Worm (Caenorhabditis elegans): ENCODE measurements around the gene T05H4.4.

T05H4.4 gene

DNA sequence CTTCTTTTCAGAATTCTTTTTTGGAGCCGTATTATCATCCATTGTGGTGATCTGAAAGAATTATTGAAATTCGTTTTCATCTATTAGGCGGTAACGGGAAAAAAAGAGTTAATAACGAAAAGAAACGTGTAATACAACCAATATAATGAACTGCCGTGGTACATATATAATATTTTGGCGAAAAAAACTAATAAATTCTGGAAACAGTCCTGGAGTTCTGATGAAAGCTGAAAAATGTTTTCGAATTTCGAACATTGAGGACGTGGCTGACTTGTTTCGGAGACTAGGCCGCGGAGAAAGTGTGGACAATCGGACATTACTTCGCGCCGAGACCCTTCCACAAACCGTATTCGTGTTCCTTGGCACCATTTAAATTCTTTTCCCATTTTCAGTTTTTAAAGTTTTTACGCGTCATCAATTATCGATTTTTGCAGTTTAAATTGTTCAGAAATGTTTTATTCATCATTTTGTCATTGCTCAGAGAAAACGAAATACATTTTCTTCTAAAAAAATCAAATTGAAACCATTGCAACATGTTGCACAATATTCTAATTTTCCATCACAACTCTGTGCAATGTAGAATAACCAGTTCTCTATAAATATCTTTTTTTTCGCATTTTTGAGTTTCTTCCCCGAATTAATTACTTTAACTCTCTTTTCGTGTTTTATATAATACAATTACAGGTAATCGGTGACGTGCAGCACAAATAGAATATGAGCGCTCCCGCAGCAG lies 5.1 kb upstream of the T05H4.4 start, which contains the start of the genes gad-1 and erfa-1 (continued):
- TF ChIP-seq ccch-3 (GFP tag; optimal IDR thresholded peaks at IDR 0.05) (no peak), pbrm-1 (GFP tag; IDR thresholded peaks at IDR 0.05) (peak; percentile 22; the same call in 1 of the 2 replicates), K12H6.12 (tag; optimal IDR thresholded peaks at IDR 0.05) (peak; percentile 3), B0336.3 (GFP tag; IDR thresholded peaks at IDR 0.05) (no peak), ceh-91 (GFP tag; IDR thresholded peaks at IDR 0.05) (peak; percentile 51), attf-5 (GFP tag; optimal IDR thresholded peaks at IDR 0.05) (peak; percentile 47), let-607 (tag; optimal IDR thresholded peaks at IDR 0.05) (peak; percentile 5 to 22), ztf-6 (GFP tag; IDR thresholded peaks at IDR 0.05) (no peak), somi-1 (GFP tag; optimal IDR thresholded peaks at IDR 0.05) (no peak), nhr-80 (tag; optimal IDR thresholded peaks at IDR 0.05) (peak; percentile 34), Y53F4B.3 (GFP tag; IDR thresholded peaks at IDR 0.05) (no peak), nfya-1 (tag; optimal IDR thresholded peaks at IDR 0.05; ENCODE audit: borderline replicate concordance, insufficient read depth) (no peak)

DNA sequence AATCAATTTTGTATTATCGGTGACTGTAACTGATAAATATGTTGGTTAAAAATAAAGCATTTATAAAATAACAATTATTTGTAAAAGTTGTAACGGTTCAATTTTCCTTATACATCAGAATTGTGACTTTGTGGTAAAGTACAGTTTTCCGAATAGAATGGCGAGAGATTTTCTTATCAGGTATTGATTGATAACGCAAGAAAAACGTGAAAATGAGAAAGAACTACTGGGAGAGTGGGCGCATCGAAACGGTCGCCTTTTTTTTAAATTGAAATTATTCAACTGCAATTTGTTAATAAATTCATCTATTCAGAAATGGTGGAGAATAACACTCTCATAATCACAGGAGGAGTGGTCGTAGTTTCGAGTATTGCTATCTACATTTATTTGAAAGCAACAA lies 2.4 kb upstream of the T05H4.4 start, which contains the start of gene hpo-19:
Gene hpo-19, plus strand, starts transcription at position 314 of the 400 bp plus-strand sequence.
- 0 out of 2 replicates have a peak, but pooled peaks have one; percentile 54 for TF ChIP-seq madf-3 (GFP tag; IDR thresholded peaks at IDR 0.05)
- TF ChIP-seq snpc-3.4 (tag; optimal IDR thresholded peaks at IDR 0.05) = peak; percentile 45
- no peak for TF ChIP-seq attf-6 (GFP tag; IDR thresholded peaks at IDR 0.05)
- TF ChIP-seq F57A8.1 (GFP tag; optimal IDR thresholded peaks at IDR 0.05) = no peak
- no peak for TF ChIP-seq tlf-1 (GFP tag; optimal IDR thresholded peaks at IDR 0.05)
- TF ChIP-seq madf-6 (GFP tag; IDR thresholded peaks at IDR 0.05) = peak; percentile 26; the same call in 1 of the 2 replicates
- TF ChIP-seq F10E7.11 (tag; optimal IDR thresholded peaks at IDR 0.05) = no peak
- no peak for TF ChIP-seq Y67H2A.10 (GFP tag; conservative IDR thresholded peaks at IDR 0.05)
- no peak for TF ChIP-seq ama-1 (optimal IDR thresholded peaks at IDR 0.05)
- TF ChIP-seq ama-1 (GFP tag; optimal IDR thresholded peaks at IDR 0.05) = no peak
- peak; percentile 61 for TF ChIP-seq nhr-80 (tag; optimal IDR thresholded peaks at IDR 0.05)
- no peak for TF ChIP-seq B0261.1 (tag; optimal IDR thresholded peaks at IDR 0.05)
- no peak for TF ChIP-seq unc-62 (GFP tag; optimal IDR thresholded peaks at IDR 0.05)
- peak; percentile 19; the same call in 1 of the 2 replicates for TF ChIP-seq ekl-4 (GFP tag; IDR thresholded peaks at IDR 0.05)
- TF ChIP-seq F49E8.2 (tag; optimal IDR thresholded peaks at IDR 0.05; ENCODE audit: insufficient read depth) = peak; percentile 35

DNA sequence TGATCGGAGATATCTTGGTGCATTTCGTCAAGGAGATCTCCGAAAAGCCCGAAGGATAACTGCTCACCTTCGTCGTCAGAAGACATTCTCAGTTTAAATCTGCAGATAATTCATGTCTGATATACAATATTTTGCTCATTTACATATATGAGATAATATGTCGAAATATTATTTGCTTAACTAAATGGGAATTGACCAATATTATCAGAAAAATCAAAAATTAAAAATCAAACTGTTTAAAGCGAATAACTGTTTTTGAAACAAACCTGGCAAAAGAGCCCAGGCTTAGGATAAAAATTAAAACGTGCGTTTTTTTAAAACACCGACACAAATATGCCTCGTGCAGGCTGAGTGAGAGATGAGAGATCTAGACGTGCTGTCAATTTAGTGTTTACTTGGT lies 2.9 kb downstream of the T05H4.4 start, which contains the start of gene T05H4.15:
Gene T05H4.15, minus strand, starts transcription at position 101 of the 400 bp plus-strand sequence.
- TF ChIP-seq attf-3 (GFP tag; conservative IDR thresholded peaks at IDR 0.05) (no peak), T26A5.8 (tag; optimal IDR thresholded peaks at IDR 0.05) (no peak), hmg-1.2 (GFP tag; IDR thresholded peaks at IDR 0.05) (no peak), let-526 (GFP tag; IDR thresholded peaks at IDR 0.05) (no peak), ceh-58 (GFP tag; IDR thresholded peaks at IDR 0.05) (no peak), F22D6.2 (tag; optimal IDR thresholded peaks at IDR 0.05) (no peak), efl-1 (GFP tag; optimal IDR thresholded peaks at IDR 0.05) (no peak), ztf-22 (GFP tag; optimal IDR thresholded peaks at IDR 0.05) (no peak), ekl-4 (GFP tag; IDR thresholded peaks at IDR 0.05) (no peak), ceh-79 (tag; optimal IDR thresholded peaks at IDR 0.05) (no peak), K11D2.4 (GFP tag; IDR thresholded peaks at IDR 0.05) (no peak), nfya-2 (GFP tag; IDR thresholded peaks at IDR 0.05) (no peak), F52B5.7 (tag; optimal IDR thresholded peaks at IDR 0.05) (no peak), hmg-20 (GFP tag; IDR thresholded peaks at IDR 0.05) (no peak), F33H1.4 (GFP tag; IDR thresholded peaks at IDR 0.05) (no peak), ztf-6 (GFP tag; IDR thresholded peaks at IDR 0.05) (no peak), tbp1 (GFP tag; optimal IDR thresholded peaks at IDR 0.05) (no peak)

All from whole organism, young adult.